Fruit fly (Drosophila melanogaster) Kc167 (cell line): ENCODE measurements around the gene Creld.

Source experiments
- Myc ChIP-seq: fragments of >200 bp; optimal IDR thresholded peaks from 2 replicates; lab custom pipeline; 2017; ENCODE audit warnings: missing external identifiers
- Sin3A ChIP-seq: fragments of >200 bp; optimal IDR thresholded peaks from 2 replicates; lab custom pipeline; 2018; ENCODE audit warnings: missing external identifiers
- h ChIP-seq: fragments of >200 bp; optimal IDR thresholded peaks from 3 replicates; lab custom pipeline; 2018; ENCODE audit warnings: missing external identifiers
- insv ChIP-seq: fragments of >200 bp; optimal IDR thresholded peaks from 3 replicates; lab custom pipeline; 2018; ENCODE audit warnings: missing external identifiers
- psq ChIP-seq: fragments of >200 bp; optimal IDR thresholded peaks from 2 replicates; lab custom pipeline; 2017; ENCODE audit warnings: missing external identifiers
- ttk ChIP-seq: sonication (Bioruptor generic); optimal IDR thresholded peaks from 2 replicates; lab custom pipeline; 2017; ENCODE audit warnings: missing external identifiers

- TF ChIP-seq psq (lab: Kevin White, UChicago): no peak
- no peak for TF ChIP-seq insv (lab: Kevin White, UChicago)
- no peak for TF ChIP-seq Myc (lab: Kevin White, UChicago)
- TF ChIP-seq h (lab: Kevin White, UChicago): no peak
- no peak for TF ChIP-seq Sin3A (lab: Kevin White, UChicago)
- TF ChIP-seq ttk (lab: Kevin White, UChicago): no peak
Observed at dm6 chr2L:71457-71856, 30.7 kb upstream of the Creld start, which contains the start of gene galectin.
